Worm (Caenorhabditis elegans) whole organism, L2 larva: Measurements from ENCODE around the gene srpa-72.

ENCODE experiments used
- C34F6.9 ChIP-seq: fragments of 150-350 bp; optimal IDR thresholded peaks from 2 replicates; lab custom pipeline; 2014; ENCODE audit warnings: missing biosample characterization, missing genetic modification characterization
- F13H6.1 ChIP-seq: sonication (generic microtip); optimal IDR thresholded peaks from 2 replicates; lab custom pipeline; 2016; ENCODE audit warnings: missing genetic modification characterization, missing compliant biosample characterization
- R02D3.7 ChIP-seq: fragments of 150-350 bp; optimal IDR thresholded peaks from 2 replicates; lab custom pipeline; 2014; ENCODE audit warnings: missing biosample characterization, missing genetic modification characterization
- Y55F3AM.14 ChIP-seq: fragments of 200-800 bp; sonication (Bioruptor generic); optimal IDR thresholded peaks from 2 replicates; lab custom pipeline; 2018; ENCODE audit warnings: mild to moderate bottlenecking, missing genetic modification characterization, missing compliant biosample characterization
- ZK546.5 ChIP-seq: sonication (generic microtip); optimal IDR thresholded peaks from 2 replicates; lab custom pipeline; 2017; ENCODE audit warnings: missing biosample characterization, missing genetic modification characterization
- alr-1 ChIP-seq: fragments of 150-350 bp; optimal IDR thresholded peaks from 2 replicates; lab custom pipeline; 2014; ENCODE audit warnings: missing biosample characterization, missing genetic modification characterization
- aly-2 ChIP-seq: fragments of 150-350 bp; optimal IDR thresholded peaks from 2 replicates; lab custom pipeline; 2014; ENCODE audit warnings: missing biosample characterization, missing genetic modification characterization
- ama-1 ChIP-seq: fragments of 150-350 bp; optimal IDR thresholded peaks from 2 replicates; lab custom pipeline; 2018; ENCODE audit warnings: inconsistent platforms
- blmp-1 ChIP-seq: sonication (generic microtip); optimal IDR thresholded peaks from 2 replicates; lab custom pipeline; 2017; ENCODE audit warnings: missing genetic modification characterization, mild to moderate bottlenecking, missing compliant biosample characterization, antibody characterized with exemption, moderate library complexity; ENCODE audit not compliant: insufficient read depth
- ceh-16 ChIP-seq: fragments of 150-350 bp; optimal IDR thresholded peaks from 2 replicates; lab custom pipeline; 2014; ENCODE audit warnings: missing biosample characterization, missing genetic modification characterization
- ceh-82 ChIP-seq: fragments of 150-350 bp; optimal IDR thresholded peaks from 2 replicates; lab custom pipeline; 2014; ENCODE audit warnings: missing biosample characterization, missing genetic modification characterization
- crh-2 ChIP-seq: sonication (generic microtip); optimal IDR thresholded peaks from 2 replicates; lab custom pipeline; 2017; ENCODE audit warnings: missing biosample characterization, missing genetic modification characterization
- dmd-4 ChIP-seq: sonication (generic microtip); optimal IDR thresholded peaks from 2 replicates; lab custom pipeline; 2017; ENCODE audit warnings: missing biosample characterization, missing genetic modification characterization
- egl-27 ChIP-seq: sonication (generic microtip); optimal IDR thresholded peaks from 3 replicates; lab custom pipeline; 2017; ENCODE audit warnings: missing biosample characterization, missing genetic modification reagents, missing genetic modification characterization
- elt-1 ChIP-seq: fragments of 150-350 bp; optimal IDR thresholded peaks from 2 replicates; lab custom pipeline; 2014; ENCODE audit warnings: missing biosample characterization, missing genetic modification characterization
- elt-3 ChIP-seq: sonication (generic microtip); optimal IDR thresholded peaks from 2 replicates; lab custom pipeline; 2017; ENCODE audit warnings: missing biosample characterization, missing genetic modification characterization
- fos-1 ChIP-seq: fragments of 150-350 bp; optimal IDR thresholded peaks from 2 replicates; lab custom pipeline; 2014; ENCODE audit warnings: missing biosample characterization, missing genetic modification characterization
- gmeb-1 ChIP-seq: fragments of 150-350 bp; optimal IDR thresholded peaks from 2 replicates; lab custom pipeline; 2014; ENCODE audit warnings: missing biosample characterization, missing genetic modification characterization
- lin-11 ChIP-seq: fragments of 150-350 bp; sonication (generic microtip); optimal IDR thresholded peaks from 2 replicates; lab custom pipeline; 2014; ENCODE audit warnings: missing biosample characterization, missing genetic modification characterization, inconsistent platforms, mixed read lengths
- lin-13 ChIP-seq: fragments of 150-350 bp; optimal IDR thresholded peaks from 2 replicates; lab custom pipeline; 2014; ENCODE audit warnings: missing biosample characterization, missing genetic modification reagents, missing genetic modification characterization
- lin-39 ChIP-seq: fragments of 150-350 bp; optimal IDR thresholded peaks from 2 replicates; lab custom pipeline; 2014; ENCODE audit warnings: missing biosample characterization, missing genetic modification reagents, missing genetic modification characterization
- lsy-2 ChIP-seq, 2 experiments: fragments of 150-350 bp in 1 of 2; sonication (generic microtip) in 1 of 2; optimal IDR thresholded peaks; 2 replicates each; lab custom pipeline; 2014 to 2017; ENCODE audit warnings: missing biosample characterization in 2 of 2, missing genetic modification characterization in 2 of 2
- mab-5 ChIP-seq: fragments of 150-350 bp; optimal IDR thresholded peaks from 2 replicates; lab custom pipeline; 2014; ENCODE audit warnings: missing biosample characterization, missing genetic modification characterization
- mbf-1 ChIP-seq: sonication (generic microtip); optimal IDR thresholded peaks from 2 replicates; lab custom pipeline; 2017; ENCODE audit warnings: missing biosample characterization, missing genetic modification characterization
- mdl-1 ChIP-seq, 2 experiments: fragments of 150-350 bp in 1 of 2; sonication (generic microtip) in 1 of 2; optimal IDR thresholded peaks; 2 replicates each; lab custom pipeline; 2017; ENCODE audit warnings: missing biosample characterization in 2 of 2, missing genetic modification characterization in 2 of 2
- nhr-10 ChIP-seq: sonication (generic microtip); optimal IDR thresholded peaks from 2 replicates; lab custom pipeline; 2017; ENCODE audit warnings: missing biosample characterization, missing genetic modification characterization
- nhr-11 ChIP-seq: fragments of 150-350 bp; optimal IDR thresholded peaks from 2 replicates; lab custom pipeline; 2014; ENCODE audit warnings: missing biosample characterization, missing genetic modification characterization
- nhr-12 ChIP-seq: fragments of 150-350 bp; optimal IDR thresholded peaks from 2 replicates; lab custom pipeline; 2014; ENCODE audit warnings: missing biosample characterization, missing genetic modification characterization
- nhr-129 ChIP-seq: fragments of 150-350 bp; optimal IDR thresholded peaks from 2 replicates; lab custom pipeline; 2014; ENCODE audit warnings: missing biosample characterization, missing genetic modification characterization
- nhr-21 ChIP-seq: fragments of 150-350 bp; optimal IDR thresholded peaks from 2 replicates; lab custom pipeline; 2014; ENCODE audit warnings: missing biosample characterization, missing genetic modification characterization
- nhr-23 ChIP-seq: fragments of 150-350 bp; optimal IDR thresholded peaks from 2 replicates; lab custom pipeline; 2014; ENCODE audit warnings: missing biosample characterization, missing genetic modification reagents, missing genetic modification characterization
- nhr-237 ChIP-seq: fragments of 150-350 bp; optimal IDR thresholded peaks from 2 replicates; lab custom pipeline; 2014; ENCODE audit warnings: missing biosample characterization, missing genetic modification characterization
- nhr-25 ChIP-seq: fragments of 150-350 bp; sonication (generic microtip); optimal IDR thresholded peaks from 3 replicates; lab custom pipeline; 2014; ENCODE audit warnings: missing biosample characterization, missing genetic modification characterization
- nhr-6 ChIP-seq: fragments of 150-350 bp; optimal IDR thresholded peaks from 2 replicates; lab custom pipeline; 2014; ENCODE audit warnings: missing biosample characterization, missing genetic modification characterization
- nhr-77 ChIP-seq: fragments of 150-350 bp; optimal IDR thresholded peaks from 2 replicates; lab custom pipeline; 2014; ENCODE audit warnings: missing biosample characterization, missing genetic modification characterization
- sem-4 ChIP-seq: fragments of 150-350 bp; optimal IDR thresholded peaks from 2 replicates; lab custom pipeline; 2014; ENCODE audit warnings: missing biosample characterization, missing genetic modification reagents, missing genetic modification characterization
- skn-1 ChIP-seq: sonication (generic microtip); optimal IDR thresholded peaks from 2 replicates; lab custom pipeline; 2017; ENCODE audit warnings: missing biosample characterization, missing genetic modification characterization
- sma-3 ChIP-seq: sonication (generic microtip); optimal IDR thresholded peaks from 2 replicates; lab custom pipeline; 2016; ENCODE audit warnings: missing genetic modification reagents, missing genetic modification characterization, missing compliant biosample characterization
- sma-9 ChIP-seq, 2 experiments: fragments of 150-350 bp in 1 of 2; sonication (generic microtip) in 1 of 2; optimal IDR thresholded peaks; 2 replicates each; lab custom pipeline; 2014 to 2016; ENCODE audit warnings: missing genetic modification characterization in 2 of 2, mild to moderate bottlenecking in 1 of 2, missing biosample characterization in 1 of 2, missing compliant biosample characterization in 1 of 2, missing genetic modification reagents in 1 of 2, moderate library complexity in 1 of 2
- snpc-4 ChIP-seq: fragments of 150-350 bp; optimal IDR thresholded peaks from 2 replicates; lab custom pipeline; 2014; ENCODE audit warnings: missing biosample characterization, missing genetic modification characterization
- unc-39 ChIP-seq: fragments of 150-350 bp; optimal IDR thresholded peaks from 2 replicates; lab custom pipeline; 2014; ENCODE audit warnings: missing biosample characterization, missing genetic modification characterization
- unc-55 ChIP-seq: fragments of 150-350 bp; sonication (generic microtip); optimal IDR thresholded peaks from 3 replicates; lab custom pipeline; 2014; ENCODE audit warnings: missing biosample characterization, missing genetic modification reagents, missing genetic modification characterization
- unc-62 ChIP-seq: fragments of 150-350 bp; optimal IDR thresholded peaks from 2 replicates; lab custom pipeline; 2014; ENCODE audit warnings: missing biosample characterization, missing genetic modification reagents, missing genetic modification characterization
- zag-1 ChIP-seq: fragments of 150-350 bp; optimal IDR thresholded peaks from 2 replicates; lab custom pipeline; 2014; ENCODE audit warnings: missing biosample characterization, missing genetic modification characterization
- ztf-1 ChIP-seq: fragments of 200-800 bp; sonication (Bioruptor generic); conservative IDR thresholded peaks from 2 replicates; pipeline ENCODE4 v1.3.6; 2022; ENCODE audit warnings: missing genetic modification characterization, missing compliant biosample characterization
- ztf-11 ChIP-seq: sonication (generic microtip); optimal IDR thresholded peaks from 2 replicates; lab custom pipeline; 2017; ENCODE audit warnings: missing biosample characterization, missing genetic modification characterization
- ztf-4 ChIP-seq: fragments of 150-350 bp; optimal IDR thresholded peaks from 2 replicates; lab custom pipeline; 2014; ENCODE audit warnings: missing biosample characterization, missing genetic modification characterization

The srpa-72 gene

DNA sequence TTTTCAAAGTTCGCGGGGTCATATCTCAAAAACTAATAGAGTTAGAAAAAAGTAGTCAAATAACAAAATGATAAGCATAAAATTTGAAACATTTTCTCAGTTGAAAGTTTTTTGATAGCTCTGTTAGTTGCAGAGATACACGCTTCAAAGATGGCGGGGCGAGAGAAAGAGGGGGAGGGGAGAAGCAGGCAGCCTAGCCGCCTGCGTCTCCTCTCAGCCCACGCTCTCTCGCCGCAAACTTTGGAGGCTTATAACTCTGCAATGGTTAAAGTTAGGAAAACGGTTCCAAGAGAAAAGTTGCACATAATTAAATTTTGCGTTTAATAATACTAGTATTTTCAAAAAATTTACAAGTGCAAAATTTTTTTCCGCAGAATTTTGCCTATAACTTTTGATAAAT lies 14.5 kb downstream of the srpa-72 start:
- TF ChIP-seq nhr-237 (tag; lab: Kevin White, UChicago) = no peak
- TF ChIP-seq dmd-4 = no peak
- peak; percentile 48 for TF ChIP-seq lin-13 (GFP tag; lab: Kevin White, UChicago)

DNA sequence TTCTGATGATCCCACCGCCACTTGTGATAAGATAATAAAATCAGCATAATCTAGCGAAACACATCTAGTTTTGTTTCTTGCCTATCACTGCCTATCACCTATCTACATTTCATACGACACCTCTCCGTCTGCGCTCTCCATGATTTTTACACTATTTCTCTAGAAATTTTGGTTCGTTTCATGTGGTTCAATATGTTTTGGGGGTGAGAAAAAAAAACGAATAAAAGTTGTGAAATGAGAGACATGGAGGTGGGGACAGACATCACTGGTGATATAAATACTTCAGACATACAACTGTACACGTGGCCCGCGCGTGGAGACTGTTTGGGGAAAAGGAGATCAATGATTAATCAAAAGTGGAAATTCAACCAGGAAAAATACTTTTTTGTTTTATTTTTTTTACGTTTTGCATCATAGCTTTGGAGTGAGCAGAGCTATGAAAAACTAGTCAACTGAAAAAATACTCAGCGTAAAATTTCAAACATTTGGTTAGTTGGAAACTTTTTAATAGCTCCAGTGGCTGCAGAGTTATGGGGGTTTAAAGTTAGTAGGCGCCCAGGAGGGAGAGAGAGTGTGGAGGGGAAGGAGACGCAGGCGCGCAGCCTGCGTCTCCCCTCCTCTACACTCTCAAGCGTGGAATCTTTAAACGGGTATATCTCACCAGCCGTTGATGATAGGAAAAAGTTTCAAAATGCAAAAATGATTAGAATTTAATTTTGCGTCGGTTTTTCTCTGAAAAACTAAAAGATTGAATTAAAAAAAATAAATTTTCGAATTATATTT lies 15.7 kb downstream of the srpa-72 start:
- peak; percentile 2 for TF ChIP-seq nhr-21
- TF ChIP-seq gmeb-1 (tag; lab: Kevin White, UChicago) = no peak
- TF ChIP-seq lin-13 (GFP tag; lab: Kevin White, UChicago) = peak; percentile 2
- TF ChIP-seq sma-9 (GFP tag; optimal IDR thresholded peaks at IDR 0.05; lab: Kevin White, UChicago) = peak; percentile 70
- TF ChIP-seq sma-9 (tag; optimal IDR thresholded peaks at IDR 0.05; lab: Kevin White, UChicago) = no peak
- peak; percentile 32 for TF ChIP-seq crh-2 (tag; lab: Kevin White, UChicago)
- TF ChIP-seq lsy-2 (tag; optimal IDR thresholded peaks at IDR 0.05; lab: Kevin White, UChicago) = no peak
- no peak for TF ChIP-seq nhr-6 (tag; lab: Kevin White, UChicago)
- no peak for TF ChIP-seq aly-2
- peak; percentile 60 for TF ChIP-seq fos-1
- no peak for TF ChIP-seq ztf-11 (tag; lab: Kevin White, UChicago)
- TF ChIP-seq egl-27 = peak; percentile 5
- peak; percentile 6 for TF ChIP-seq Y55F3AM.14 (GFP tag; lab: Kevin White, UChicago)
- TF ChIP-seq ZK546.5 (tag; lab: Kevin White, UChicago) = no peak
- TF ChIP-seq, all 48 proteins: peak for 7

DNA sequence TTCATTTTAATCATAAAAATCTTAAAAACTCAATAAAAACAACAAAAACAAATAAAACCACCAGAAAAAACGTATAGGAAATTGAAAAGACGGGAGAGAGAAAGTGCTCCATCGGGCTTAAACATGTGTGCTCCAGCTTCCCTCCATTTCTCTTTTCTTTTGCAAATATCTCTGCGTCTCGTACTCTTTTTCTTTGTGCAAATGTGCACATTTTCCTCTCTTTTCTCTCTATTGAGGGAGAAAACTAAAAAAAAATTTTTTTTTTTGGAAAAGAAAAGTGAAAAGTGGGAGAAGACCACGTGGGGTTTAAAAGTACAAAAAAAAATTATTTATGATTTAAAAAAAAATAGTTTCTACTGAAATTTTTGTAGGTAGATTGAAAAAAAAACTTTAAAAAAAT lies 17.0 kb downstream of the srpa-72 start:
- TF ChIP-seq nhr-6 (tag; lab: Kevin White, UChicago) = no peak
- peak; percentile 2 for TF ChIP-seq nhr-129
- TF ChIP-seq crh-2 (tag; lab: Kevin White, UChicago) = no peak
- TF ChIP-seq nhr-10 (tag; lab: Kevin White, UChicago) = no peak
- peak; percentile 53 for TF ChIP-seq C34F6.9
- TF ChIP-seq mab-5 (tag; lab: Kevin White, UChicago) = no peak
- TF ChIP-seq mbf-1 (tag; lab: Kevin White, UChicago) = no peak
- no peak for TF ChIP-seq nhr-11 (tag; lab: Kevin White, UChicago)
- TF ChIP-seq ceh-16 (tag; lab: Kevin White, UChicago) = no peak
- TF ChIP-seq sem-4 = no peak
- no peak for TF ChIP-seq sma-3 (GFP tag; lab: Kevin White, UChicago)
- no peak for TF ChIP-seq ama-1 (lab: Kevin White, UChicago)
- no peak for TF ChIP-seq unc-39 (tag; lab: Kevin White, UChicago)
- TF ChIP-seq lin-13 (GFP tag; lab: Kevin White, UChicago) = peak; percentile 13
- TF ChIP-seq sma-9 (GFP tag; optimal IDR thresholded peaks at IDR 0.05; lab: Kevin White, UChicago) = peak; percentile 52
- TF ChIP-seq sma-9 (tag; optimal IDR thresholded peaks at IDR 0.05; lab: Kevin White, UChicago) = no peak
- TF ChIP-seq egl-27 = no peak
- TF ChIP-seq fos-1 = no peak
- TF ChIP-seq ceh-82 (tag; lab: Kevin White, UChicago) = no peak
- peak in 1 of 2 experiments; percentile 65 for TF ChIP-seq lsy-2 (tag; optimal IDR thresholded peaks at IDR 0.05; lab: Kevin White, UChicago)
- no peak for TF ChIP-seq R02D3.7 (tag; lab: Kevin White, UChicago)
- no peak for TF ChIP-seq skn-1 (tag; lab: Kevin White, UChicago)
- TF ChIP-seq lin-39 = no peak
- no peak for TF ChIP-seq unc-62 (GFP tag; lab: Kevin White, UChicago)
- peak in 1 of 2 experiments; percentile 72 for TF ChIP-seq mdl-1 (tag; optimal IDR thresholded peaks at IDR 0.05; lab: Kevin White, UChicago)
- TF ChIP-seq blmp-1 = peak; percentile 12
- no peak for TF ChIP-seq snpc-4 (tag; lab: Kevin White, UChicago)
- no peak for TF ChIP-seq nhr-77 (tag; lab: Kevin White, UChicago)
- no peak for TF ChIP-seq dmd-4
- TF ChIP-seq Y55F3AM.14 (GFP tag; lab: Kevin White, UChicago) = no peak
- no peak for TF ChIP-seq ztf-1 (GFP tag; lab: Robert Waterston, UW)
- no peak for TF ChIP-seq elt-3 (tag; lab: Kevin White, UChicago)
- TF ChIP-seq lin-11 (tag; lab: Kevin White, UChicago) = no peak
- no peak for TF ChIP-seq nhr-237 (tag; lab: Kevin White, UChicago)
- TF ChIP-seq ztf-4 (tag; lab: Kevin White, UChicago) = no peak
- TF ChIP-seq nhr-23 (tag; lab: Kevin White, UChicago) = no peak
- TF ChIP-seq nhr-12 (tag; lab: Kevin White, UChicago) = no peak
- TF ChIP-seq aly-2 = no peak
- TF ChIP-seq elt-1 = no peak
- no peak for TF ChIP-seq ZK546.5 (tag; lab: Kevin White, UChicago)
- no peak for TF ChIP-seq alr-1 (tag; lab: Kevin White, UChicago)
- TF ChIP-seq zag-1 (tag; lab: Kevin White, UChicago) = no peak
- no peak for TF ChIP-seq nhr-21
- TF ChIP-seq nhr-25 = no peak
- peak; percentile 38 for TF ChIP-seq F13H6.1
- TF ChIP-seq ztf-11 (tag; lab: Kevin White, UChicago) = no peak
- peak; percentile 78 for TF ChIP-seq unc-55 (GFP tag; lab: Kevin White, UChicago)
